Worm (Caenorhabditis elegans) whole organism, L3 larva: ENCODE results near the gene chil-14.

Source experiments
- ama-1 ChIP-seq: fragments of 150-350 bp; optimal IDR thresholded peaks from 2 replicates; lab custom pipeline; 2018
- ceh-28 ChIP-seq: fragments of 150-350 bp; optimal IDR thresholded peaks from 2 replicates; lab custom pipeline; 2014; ENCODE audit warnings: missing biosample characterization, missing genetic modification reagents, missing genetic modification characterization
- ceh-82 ChIP-seq: fragments of 150-350 bp; optimal IDR thresholded peaks from 2 replicates; lab custom pipeline; 2014; ENCODE audit warnings: missing biosample characterization, missing genetic modification characterization
- egl-27 ChIP-seq: sonication (generic microtip); optimal IDR thresholded peaks from 4 replicates; lab custom pipeline; 2017; ENCODE audit warnings: missing biosample characterization, missing genetic modification reagents, missing genetic modification characterization
- egl-5 ChIP-seq: fragments of 150-350 bp; optimal IDR thresholded peaks from 2 replicates; lab custom pipeline; 2017; ENCODE audit warnings: missing biosample characterization, missing genetic modification reagents, missing genetic modification characterization, inconsistent platforms
- elt-3 ChIP-seq, 3 experiments: fragments of 150-350 bp in 1 of 3; sonication (generic microtip) in 2 of 3; optimal IDR thresholded peaks; 2 replicates in 2 of 3; 4 replicates in 1 of 3; lab custom pipeline; 2014 to 2017; ENCODE audit warnings: missing biosample characterization in 3 of 3, missing genetic modification characterization in 3 of 3
- jun-1 ChIP-seq: fragments of 150-350 bp; optimal IDR thresholded peaks from 2 replicates; lab custom pipeline; 2014; ENCODE audit warnings: missing biosample characterization, missing genetic modification reagents, missing genetic modification characterization
- lin-15B ChIP-seq: fragments of 150-350 bp; optimal IDR thresholded peaks from 2 replicates; lab custom pipeline; 2014; ENCODE audit warnings: missing biosample characterization, missing genetic modification characterization
- lsy-12 ChIP-seq: sonication (generic microtip); optimal IDR thresholded peaks from 2 replicates; lab custom pipeline; 2016; ENCODE audit warnings: mild to moderate bottlenecking, missing genetic modification characterization, missing compliant biosample characterization
- nfya-1 ChIP-seq: sonication (generic microtip); optimal IDR thresholded peaks from 2 replicates; lab custom pipeline; 2017; ENCODE audit warnings: missing genetic modification characterization, mild to moderate bottlenecking, missing compliant biosample characterization, antibody characterized with exemption, moderate library complexity; ENCODE audit not compliant: insufficient read depth
- nhr-237 ChIP-seq: fragments of 150-350 bp; optimal IDR thresholded peaks from 2 replicates; lab custom pipeline; 2014; ENCODE audit warnings: missing biosample characterization, missing genetic modification characterization
- nhr-25 ChIP-seq: sonication (generic microtip); optimal IDR thresholded peaks from 2 replicates; lab custom pipeline; 2017; ENCODE audit warnings: missing biosample characterization, missing genetic modification characterization
- tbx-2 ChIP-seq: sonication (generic microtip); optimal IDR thresholded peaks from 2 replicates; lab custom pipeline; 2016; ENCODE audit warnings: mild to moderate bottlenecking, missing genetic modification characterization, missing compliant biosample characterization
- unc-39 ChIP-seq: sonication (generic microtip); optimal IDR thresholded peaks from 4 replicates; lab custom pipeline; 2017; ENCODE audit warnings: missing biosample characterization, missing genetic modification characterization
- unc-62 ChIP-seq: fragments of 150-350 bp; sonication (generic microtip); optimal IDR thresholded peaks from 4 replicates; lab custom pipeline; 2014; ENCODE audit warnings: missing biosample characterization, missing genetic modification reagents, missing genetic modification characterization
- ztf-4 ChIP-seq: fragments of 150-350 bp; optimal IDR thresholded peaks from 2 replicates; lab custom pipeline; 2014; ENCODE audit warnings: missing biosample characterization, missing genetic modification characterization

Gene chil-14

DNA sequence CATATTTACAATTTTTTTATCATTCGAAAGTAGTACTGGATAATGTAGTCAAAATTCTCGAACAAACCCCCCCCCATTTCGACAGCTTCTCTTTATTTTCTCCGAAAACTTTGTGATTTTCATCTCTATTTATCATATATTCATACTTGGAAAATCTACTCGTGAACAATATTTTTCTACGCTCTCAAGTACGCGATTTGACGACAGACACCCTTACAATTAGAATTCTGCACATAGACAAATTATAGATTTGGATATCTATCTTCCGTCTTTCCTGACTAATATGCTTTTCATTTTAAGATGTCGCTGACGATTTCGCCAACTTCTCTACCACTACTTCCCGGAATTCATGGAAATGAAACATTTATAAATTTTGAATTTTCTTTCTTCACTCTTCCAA, 51.1 kb downstream of the chil-14 start, which contains the start of gene sru-28:
Gene sru-28 (plus strand): TSS at position 301 of the 400 bp plus-strand sequence.
- TF ChIP-seq elt-3 (tag; optimal IDR thresholded peaks at IDR 0.05; lab: Kevin White, UChicago) (no peak), ceh-28 (tag; lab: Kevin White, UChicago) (no peak), lsy-12 (tag; lab: Kevin White, UChicago) (no peak), ztf-4 (tag; lab: Kevin White, UChicago) (no peak), egl-5 (no peak), nhr-237 (tag; lab: Kevin White, UChicago) (no peak), jun-1 (tag; lab: Kevin White, UChicago) (no peak), nhr-25 (tag; lab: Kevin White, UChicago) (no peak), lin-15B (tag; lab: Kevin White, UChicago) (no peak), unc-39 (no peak), ceh-82 (no peak), egl-27 (tag; lab: Kevin White, UChicago) (no peak), tbx-2 (tag; lab: Kevin White, UChicago) (no peak), ama-1 (lab: Kevin White, UChicago) (no peak), unc-62 (GFP tag; lab: Kevin White, UChicago) (no peak), nfya-1 (tag; lab: Kevin White, UChicago) (no peak)
- TF ChIP-seq, all 47 proteins: peak for 0
